Fruit fly (Drosophila melanogaster): ENCODE data around the gene AhcyL2.
A peak's percentile ranks its signal among the peaks of the same experiment; 100 is the strongest.

Gene AhcyL2

DNA sequence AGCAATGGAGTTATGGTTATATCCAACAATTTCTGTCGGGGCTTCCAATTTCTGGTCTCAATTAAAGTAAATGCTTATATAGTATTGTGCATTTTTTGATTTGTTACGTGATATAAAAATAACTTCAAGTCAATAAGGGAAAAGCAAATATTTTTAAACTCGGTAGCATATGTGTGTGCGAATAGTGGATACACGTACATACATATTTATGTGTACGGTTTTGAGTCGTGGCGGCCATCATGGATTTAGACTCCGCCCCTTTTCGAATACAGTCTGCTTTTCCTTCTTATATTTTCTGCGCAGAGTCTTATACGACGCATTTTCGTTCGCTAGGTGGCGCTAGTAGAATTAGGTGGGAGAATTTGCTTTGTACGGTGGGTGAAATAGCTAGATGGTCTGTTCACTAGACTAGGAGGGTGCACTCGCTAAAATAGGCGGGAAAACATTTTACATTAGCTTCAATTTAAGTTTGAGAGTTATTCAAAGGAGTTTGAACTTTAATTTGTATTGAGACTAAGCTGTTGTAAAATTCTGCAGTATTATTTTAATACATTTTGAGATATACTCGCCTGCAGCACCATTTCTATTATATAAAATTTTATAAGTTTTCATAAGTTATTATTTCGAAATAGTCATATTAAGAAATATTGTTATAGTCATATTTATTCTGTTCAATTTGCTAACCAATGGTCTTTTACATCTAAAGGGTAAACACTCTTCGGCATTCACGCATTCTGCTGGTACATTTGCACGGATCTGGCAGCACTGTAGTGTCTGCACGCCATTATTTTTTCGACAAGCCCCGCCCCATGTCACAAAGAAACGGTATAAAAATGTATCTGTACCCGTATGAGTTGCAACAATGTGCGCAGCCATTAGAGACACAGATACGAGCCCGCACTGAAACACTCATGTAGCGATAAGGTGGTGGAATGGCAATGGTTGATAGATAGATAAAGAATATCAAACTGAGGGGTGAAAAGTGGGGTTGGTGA lies 12.3 kb downstream of the AhcyL2 start (continued):
- peak; percentile 67 for TF ChIP-seq CG32532 (GFP tag; IDR thresholded peaks at IDR 0.05)
- no peak for TF ChIP-seq Blimp-1 (GFP tag; optimal IDR thresholded peaks at IDR 0.05)
- TF ChIP-seq Awh (GFP tag; IDR thresholded peaks at IDR 0.05) = no peak
- no peak for TF ChIP-seq HHEX (GFP tag; optimal IDR thresholded peaks at IDR 0.05)
- TF ChIP-seq Hsf (GFP tag; optimal IDR thresholded peaks at IDR 0.05) = peak; percentile 24
- TF ChIP-seq usp (GFP tag; optimal IDR thresholded peaks at IDR 0.05) = no peak
- TF ChIP-seq exex (tag; optimal IDR thresholded peaks at IDR 0.05) = no peak
- TF ChIP-seq Stat92E (GFP tag; optimal IDR thresholded peaks at IDR 0.05) = peak in 1 of 3 experiments; percentile 10
- TF ChIP-seq CG4328 (GFP tag; optimal IDR thresholded peaks at IDR 0.05) = peak; percentile 32
- TF ChIP-seq mam (GFP tag; optimal IDR thresholded peaks at IDR 0.05) = peak; percentile 34
- no peak for TF ChIP-seq CG12769 (tag; optimal IDR thresholded peaks at IDR 0.05)
- no peak for TF ChIP-seq jing (GFP tag; optimal IDR thresholded peaks at IDR 0.05)
- no peak for TF ChIP-seq CG10274 (GFP tag; optimal IDR thresholded peaks at IDR 0.05)
- no peak for TF ChIP-seq gcm2 (GFP tag; optimal IDR thresholded peaks at IDR 0.05)
- TF ChIP-seq Oaz (GFP tag; IDR thresholded peaks at IDR 0.05) = no peak
- TF ChIP-seq CG12299 (tag; optimal IDR thresholded peaks at IDR 0.05) = peak; percentile 33
- peak; percentile 48; the same call in 1 of the 3 replicates for TF ChIP-seq ase (GFP tag; IDR thresholded peaks at IDR 0.05)
- TF ChIP-seq CG13123 (GFP tag; optimal IDR thresholded peaks at IDR 0.05) = no peak
- TF ChIP-seq CG10209 (GFP tag; optimal IDR thresholded peaks at IDR 0.05) = peak; percentile 59
- TF ChIP-seq Xrp1 (GFP tag; IDR thresholded peaks at IDR 0.05) = peak; percentile 80
- TF ChIP-seq CG1832 (GFP tag; optimal IDR thresholded peaks at IDR 0.05) = no peak
- no peak for TF ChIP-seq CG7928 (GFP tag; optimal IDR thresholded peaks at IDR 0.05)
- TF ChIP-seq CG7963 (GFP tag; IDR thresholded peaks at IDR 0.05; ENCODE audit: partially characterized antibody) = no peak
- TF ChIP-seq gsb (GFP tag; IDR thresholded peaks at IDR 0.05) = peak; percentile 44; the same call in 1 of the 2 replicates
- TF ChIP-seq CG4820 (GFP tag; optimal IDR thresholded peaks at IDR 0.05) = peak; percentile 48
- no peak for TF ChIP-seq sqz (GFP tag; optimal IDR thresholded peaks at IDR 0.05)
- no peak for TF ChIP-seq aop (GFP tag; IDR thresholded peaks at IDR 0.05)
- peak; percentile 40; the same call in 1 of the 3 replicates for TF ChIP-seq CG2199 (GFP tag; IDR thresholded peaks at IDR 0.05)
- peak; percentile 31; the same call in 1 of the 2 replicates for TF ChIP-seq amos (GFP tag; IDR thresholded peaks at IDR 0.05; ENCODE audit: partially characterized antibody)
- TF ChIP-seq hth (optimal IDR thresholded peaks at IDR 0.05) = no peak
- no peak for TF ChIP-seq CG1603 (tag; optimal IDR thresholded peaks at IDR 0.05)
- TF ChIP-seq Hey (tag; optimal IDR thresholded peaks at IDR 0.05) = no peak
- TF ChIP-seq CG15514 (GFP tag; optimal IDR thresholded peaks at IDR 0.05) = peak; percentile 45
- TF ChIP-seq fd3F (GFP tag; optimal IDR thresholded peaks at IDR 0.05) = peak; percentile 49
- peak; percentile 32; the same call in 1 of the 3 replicates for TF ChIP-seq Aef1 (GFP tag; IDR thresholded peaks at IDR 0.05)
- no peak for TF ChIP-seq CHES-1-like (GFP tag; optimal IDR thresholded peaks at IDR 0.05)
- peak; percentile 15; the same call in 1 of the 2 replicates for TF ChIP-seq CG11696 (GFP tag; IDR thresholded peaks at IDR 0.05)
- TF ChIP-seq tll (GFP tag; optimal IDR thresholded peaks at IDR 0.05) = no peak
- TF ChIP-seq nerfin-2 (GFP tag; IDR thresholded peaks at IDR 0.05; ENCODE audit: partially characterized antibody) = no peak
- TF ChIP-seq CG33557 (GFP tag; optimal IDR thresholded peaks at IDR 0.05) = peak; percentile 43
- TF ChIP-seq lab (GFP tag; optimal IDR thresholded peaks at IDR 0.05) = no peak
- TF ChIP-seq knrl (GFP tag; IDR thresholded peaks at IDR 0.05; ENCODE audit: partially characterized antibody) = peak; percentile 53; the same call in 1 of the 3 replicates
- TF ChIP-seq corto (GFP tag; optimal IDR thresholded peaks at IDR 0.05) = no peak
- no peak for TF ChIP-seq CG7556 (GFP tag; optimal IDR thresholded peaks at IDR 0.05)
- peak; percentile 61; the same call in 1 of the 2 replicates for TF ChIP-seq CG42726 (GFP tag; IDR thresholded peaks at IDR 0.05; ENCODE audit: partially characterized antibody)
- peak; percentile 41 for TF ChIP-seq CG18476 (GFP tag; optimal IDR thresholded peaks at IDR 0.05)

Measured in whole organism, embryonic.